Worm (Caenorhabditis elegans) whole organism, L1 larva: ENCODE measurements around the gene osta-3.
A peak's percentile ranks its signal among the peaks of the same experiment; 100 is the strongest.

Experiments used
- aha-1 ChIP-seq: fragments of 150-350 bp; optimal IDR thresholded peaks from 2 replicates; lab custom pipeline; 2014; ENCODE audit warnings: missing biosample characterization, missing genetic modification characterization
- blmp-1 ChIP-seq: fragments of 150-350 bp; optimal IDR thresholded peaks from 2 replicates; lab custom pipeline; 2014; ENCODE audit warnings: missing biosample characterization, missing genetic modification characterization
- ceh-63 ChIP-seq: fragments of 200-800 bp; sonication (Bioruptor generic); optimal IDR thresholded peaks from 2 replicates; lab custom pipeline; 2018; ENCODE audit warnings: mild to moderate bottlenecking, missing genetic modification characterization, missing compliant biosample characterization
- ceh-8 ChIP-seq: fragments of 200-800 bp; sonication (Bioruptor generic); optimal IDR thresholded peaks from 2 replicates; lab custom pipeline; 2018; ENCODE audit warnings: mild to moderate bottlenecking, missing genetic modification characterization, moderate library complexity, missing compliant biosample characterization
- ceh-82 ChIP-seq, 3 experiments: fragments of 150-350 bp in 1 of 3; sonication (generic microtip) in 2 of 3; optimal IDR thresholded peaks; 2 replicates each; lab custom pipeline; 2014 to 2017; ENCODE audit warnings: missing biosample characterization in 3 of 3, missing genetic modification characterization in 3 of 3
- ceh-90 ChIP-seq: sonication (generic microtip); optimal IDR thresholded peaks from 2 replicates; lab custom pipeline; 2016; ENCODE audit warnings: missing genetic modification characterization, missing compliant biosample characterization
- ces-1 ChIP-seq: fragments of 150-350 bp; optimal IDR thresholded peaks from 2 replicates; lab custom pipeline; 2014; ENCODE audit warnings: missing biosample characterization, missing genetic modification reagents, missing genetic modification characterization
- dpl-1 ChIP-seq, 3 experiments: fragments of 150-350 bp in 2 of 3; sonication (generic microtip) in 1 of 3; optimal IDR thresholded peaks; 2 replicates each; lab custom pipeline; 2014 to 2017; ENCODE audit warnings: missing biosample characterization in 3 of 3, missing genetic modification characterization in 3 of 3, missing genetic modification reagents in 3 of 3
- efl-1 ChIP-seq, 4 experiments: fragments of 150-350 bp; optimal IDR thresholded peaks in 3 of 4; peaks in 1 of 4; 1 replicate in 1 of 4; 2 replicates in 3 of 4; lab custom pipeline; 2014; ENCODE audit warnings: missing biosample characterization in 2 of 4, missing genetic modification characterization in 2 of 4, missing genetic modification reagents in 2 of 4
- efl-3 ChIP-seq: fragments of 200-800 bp; sonication (Bioruptor generic); optimal IDR thresholded peaks from 2 replicates; lab custom pipeline; 2018; ENCODE audit warnings: mild to moderate bottlenecking, missing genetic modification characterization, missing compliant biosample characterization
- egl-13 ChIP-seq: sonication (generic microtip); optimal IDR thresholded peaks from 2 replicates; lab custom pipeline; 2016; ENCODE audit warnings: missing genotype, missing genetic modification reagents, missing genetic modification characterization, missing compliant biosample characterization
- fkh-10 ChIP-seq: sonication (generic microtip); optimal IDR thresholded peaks from 2 replicates; lab custom pipeline; 2017; ENCODE audit warnings: missing biosample characterization, missing genetic modification reagents, missing genetic modification characterization
- fkh-4 ChIP-seq: sonication (generic microtip); optimal IDR thresholded peaks from 2 replicates; lab custom pipeline; 2016; ENCODE audit warnings: missing compliant biosample characterization, missing genetic modification characterization, borderline replicate concordance
- fkh-8 ChIP-seq: sonication (generic microtip); optimal IDR thresholded peaks from 2 replicates; lab custom pipeline; 2016; ENCODE audit warnings: mild to moderate bottlenecking, missing genetic modification characterization, missing compliant biosample characterization
- jun-1 ChIP-seq: fragments of 150-350 bp; optimal IDR thresholded peaks from 2 replicates; lab custom pipeline; 2014; ENCODE audit warnings: missing biosample characterization, missing genetic modification reagents, missing genetic modification characterization
- lin-14 ChIP-seq: fragments of 200-800 bp; sonication (Bioruptor generic); optimal IDR thresholded peaks from 2 replicates; lab custom pipeline; 2018; ENCODE audit warnings: mild to moderate bottlenecking, missing genetic modification characterization, moderate library complexity, missing compliant biosample characterization
- lin-15B ChIP-seq: fragments of 150-350 bp; sonication (generic microtip); optimal IDR thresholded peaks from 3 replicates; lab custom pipeline; 2014; ENCODE audit warnings: missing biosample characterization, missing genetic modification characterization
- lin-35 ChIP-seq, 2 experiments: fragments of 150-350 bp; optimal IDR thresholded peaks; 2 replicates each; lab custom pipeline; 2014; ENCODE audit warnings: missing biosample characterization in 2 of 2, missing genetic modification characterization in 2 of 2, missing genetic modification reagents in 2 of 2
- lsy-2 ChIP-seq, 2 experiments: fragments of 150-350 bp; optimal IDR thresholded peaks; 2 replicates each; lab custom pipeline; 2014; ENCODE audit warnings: missing biosample characterization in 2 of 2, missing genetic modification characterization in 2 of 2
- mdl-1 ChIP-seq, 2 experiments: fragments of 150-350 bp; optimal IDR thresholded peaks; 2 replicates each; lab custom pipeline; 2014 to 2017; ENCODE audit warnings: missing biosample characterization in 2 of 2, missing genetic modification characterization in 2 of 2, inconsistent platforms in 1 of 2
- mef-2 ChIP-seq: fragments of 150-350 bp; optimal IDR thresholded peaks from 2 replicates; lab custom pipeline; 2014; ENCODE audit warnings: missing biosample characterization, missing genetic modification characterization
- mep-1 ChIP-seq: fragments of 150-350 bp; optimal IDR thresholded peaks from 2 replicates; lab custom pipeline; 2014; ENCODE audit warnings: missing biosample characterization, missing genetic modification characterization
- nhr-12 ChIP-seq: sonication (generic microtip); optimal IDR thresholded peaks from 2 replicates; lab custom pipeline; 2017; ENCODE audit warnings: missing biosample characterization, missing genetic modification characterization
- nhr-19 ChIP-seq: fragments of 200-800 bp; sonication (Bioruptor generic); conservative IDR thresholded peaks from 2 replicates; pipeline ENCODE4 v1.3.6; 2022; ENCODE audit warnings: missing genetic modification characterization, missing compliant biosample characterization
- nhr-20 ChIP-seq: sonication (generic microtip); optimal IDR thresholded peaks from 2 replicates; lab custom pipeline; 2016; ENCODE audit warnings: mild to moderate bottlenecking, missing genetic modification characterization, missing compliant biosample characterization
- nhr-237 ChIP-seq: fragments of 150-350 bp; optimal IDR thresholded peaks from 2 replicates; lab custom pipeline; 2014; ENCODE audit warnings: missing biosample characterization, missing genetic modification characterization
- nhr-28 ChIP-seq: fragments of 150-350 bp; optimal IDR thresholded peaks from 2 replicates; lab custom pipeline; 2014; ENCODE audit warnings: missing biosample characterization, missing genetic modification characterization
- nhr-71 ChIP-seq: sonication (generic microtip); optimal IDR thresholded peaks from 2 replicates; lab custom pipeline; 2016; ENCODE audit warnings: mild to moderate bottlenecking, missing genetic modification characterization, moderate library complexity, missing compliant biosample characterization
- nhr-77 ChIP-seq: fragments of 150-350 bp; optimal IDR thresholded peaks from 2 replicates; lab custom pipeline; 2014; ENCODE audit warnings: missing biosample characterization, missing genetic modification characterization
- nhr-85 ChIP-seq: sonication (generic microtip); peaks from one replicate; lab custom pipeline; 2016; ENCODE audit warnings: missing genetic modification characterization, inconsistent platforms, missing compliant biosample characterization
- nhr-90 ChIP-seq: sonication (generic microtip); optimal IDR thresholded peaks from 2 replicates; lab custom pipeline; 2016; ENCODE audit warnings: mild to moderate bottlenecking, missing genetic modification characterization, missing compliant biosample characterization; ENCODE audit not compliant: poor library complexity
- pag-3 ChIP-seq: sonication (generic microtip); optimal IDR thresholded peaks from 2 replicates; lab custom pipeline; 2017; ENCODE audit warnings: missing genetic modification characterization, mild to moderate bottlenecking, missing compliant biosample characterization, antibody characterized with exemption, borderline replicate concordance; ENCODE audit not compliant: insufficient read depth
- pax-3 ChIP-seq: fragments of 200-800 bp; sonication (Bioruptor generic); optimal IDR thresholded peaks from 2 replicates; lab custom pipeline; 2018; ENCODE audit warnings: mild to moderate bottlenecking, missing genetic modification characterization, moderate library complexity, missing compliant biosample characterization
- pqm-1 ChIP-seq: sonication (generic microtip); optimal IDR thresholded peaks from 3 replicates; lab custom pipeline; 2017; ENCODE audit warnings: missing biosample characterization, missing genetic modification characterization
- rnt-1 ChIP-seq: sonication (generic microtip); optimal IDR thresholded peaks from 2 replicates; lab custom pipeline; 2016; ENCODE audit warnings: mild to moderate bottlenecking, missing genetic modification characterization, moderate library complexity, missing compliant biosample characterization
- snu-23 ChIP-seq: sonication (generic microtip); optimal IDR thresholded peaks from 2 replicates; lab custom pipeline; 2016; ENCODE audit warnings: missing genetic modification characterization, missing compliant biosample characterization
- sox-4 ChIP-seq: sonication (generic microtip); optimal IDR thresholded peaks from 2 replicates; lab custom pipeline; 2016; ENCODE audit warnings: missing genetic modification characterization, missing compliant biosample characterization
- sptf-1 ChIP-seq: fragments of 150-350 bp; optimal IDR thresholded peaks from 2 replicates; lab custom pipeline; 2014; ENCODE audit warnings: missing biosample characterization, missing genetic modification characterization
- swsn-7 ChIP-seq: sonication (generic microtip); optimal IDR thresholded peaks from 2 replicates; lab custom pipeline; 2016; ENCODE audit warnings: missing genetic modification characterization, missing compliant biosample characterization
- tbx-2 ChIP-seq: sonication (generic microtip); optimal IDR thresholded peaks from 2 replicates; lab custom pipeline; 2016; ENCODE audit warnings: missing genetic modification characterization, missing compliant biosample characterization
- unc-130 ChIP-seq: fragments of 150-350 bp; optimal IDR thresholded peaks from 2 replicates; lab custom pipeline; 2017; ENCODE audit warnings: missing biosample characterization, missing genetic modification characterization, inconsistent platforms
- unc-30 ChIP-seq: sonication (generic microtip); optimal IDR thresholded peaks from 2 replicates; lab custom pipeline; 2017; ENCODE audit warnings: missing biosample characterization, missing genetic modification characterization
- unc-86 ChIP-seq: sonication (generic microtip); optimal IDR thresholded peaks from 2 replicates; lab custom pipeline; 2016; ENCODE audit warnings: missing genetic modification characterization, missing compliant biosample characterization
- vab-15 ChIP-seq: sonication (generic microtip); optimal IDR thresholded peaks from 2 replicates; lab custom pipeline; 2017; ENCODE audit warnings: missing genotype, mild to moderate bottlenecking, missing genetic modification characterization, missing compliant biosample characterization
- xbp-1 ChIP-seq: sonication (generic microtip); optimal IDR thresholded peaks from 2 replicates; lab custom pipeline; 2016; ENCODE audit warnings: missing genetic modification characterization, missing compliant biosample characterization
- zip-4 ChIP-seq: fragments of 200-800 bp; sonication (Bioruptor generic); optimal IDR thresholded peaks from 2 replicates; lab custom pipeline; 2018; ENCODE audit warnings: mild to moderate bottlenecking, missing genetic modification characterization, moderate library complexity, missing compliant biosample characterization
- ztf-11 ChIP-seq, 2 experiments: sonication (generic microtip); optimal IDR thresholded peaks; 2 replicates each; lab custom pipeline; 2016 to 2017; ENCODE audit warnings: missing genetic modification characterization in 2 of 2, missing biosample characterization in 1 of 2, missing compliant biosample characterization in 1 of 2

The osta-3 gene

ce11 chrII:14805686-14806085, 6.6 kb upstream of the osta-3 start, which contains the start of gene srt-11:
TSS of gene srt-11 (plus strand) at chrII:14805986.
- no peak for TF ChIP-seq efl-1 (optimal IDR thresholded peaks at IDR 0.05; lab: Kevin White, UChicago)
- TF ChIP-seq efl-1 (GFP tag; optimal IDR thresholded peaks at IDR 0.05 in 1 of 2; lab: Kevin White, UChicago) = peak in 1 of 2 experiments; percentile 51
- TF ChIP-seq nhr-12 = no peak
- TF ChIP-seq nhr-237 = no peak
- peak; percentile 3 for TF ChIP-seq ceh-8 (GFP tag; lab: Kevin White, UChicago)
- no peak for TF ChIP-seq lin-15B (tag; lab: Kevin White, UChicago)
- no peak for TF ChIP-seq sox-4 (tag; lab: Kevin White, UChicago)
- no peak for TF ChIP-seq dpl-1 (GFP tag; optimal IDR thresholded peaks at IDR 0.05; lab: Kevin White, UChicago)
- no peak for TF ChIP-seq pqm-1 (tag; lab: Kevin White, UChicago)
- TF ChIP-seq aha-1 (tag; lab: Kevin White, UChicago) = no peak
- TF ChIP-seq nhr-20 (tag; lab: Kevin White, UChicago) = no peak
- TF ChIP-seq snu-23 (GFP tag; lab: Kevin White, UChicago) = no peak
- TF ChIP-seq nhr-77 = no peak
- TF ChIP-seq, all 84 proteins: peak for 2

- TF ChIP-seq nhr-19 (GFP tag; lab: Robert Waterston, UW) (no peak), xbp-1 (no peak), egl-13 (tag; lab: Kevin White, UChicago) (no peak), ceh-63 (GFP tag; lab: Kevin White, UChicago) (no peak), tbx-2 (no peak), rnt-1 (tag; lab: Kevin White, UChicago) (no peak), nhr-90 (tag; lab: Kevin White, UChicago) (no peak), ceh-90 (tag; lab: Kevin White, UChicago) (no peak), nhr-77 (no peak), nhr-28 (tag; lab: Kevin White, UChicago) (no peak), ztf-11 (tag; optimal IDR thresholded peaks at IDR 0.05; lab: Kevin White, UChicago) (no peak), nhr-85 (tag; lab: Kevin White, UChicago) (no peak), efl-3 (GFP tag; lab: Kevin White, UChicago) (no peak)
These were observed 3.6 kb upstream of the osta-3 start, which contains the start of gene W01D2.6 for ce11 chrII:14808686-14809085. TSS of gene W01D2.6 (plus strand) at chrII:14808986.

- TF ChIP-seq mep-1 (tag; lab: Kevin White, UChicago) = no peak
- no peak for TF ChIP-seq unc-130
- TF ChIP-seq jun-1 (tag; lab: Kevin White, UChicago) = no peak
- peak in 1 of 2 experiments; percentile 36 for TF ChIP-seq lsy-2 (tag; optimal IDR thresholded peaks at IDR 0.05; lab: Kevin White, UChicago)
- TF ChIP-seq fkh-10 = peak; percentile 58
- TF ChIP-seq unc-30 (tag; lab: Kevin White, UChicago) = no peak
- TF ChIP-seq mef-2 (tag; lab: Kevin White, UChicago) = no peak
- peak; percentile 7 for TF ChIP-seq unc-86 (tag; lab: Kevin White, UChicago)
- TF ChIP-seq pax-3 = no peak
- no peak for TF ChIP-seq fkh-4 (tag; lab: Kevin White, UChicago)
- no peak for TF ChIP-seq pag-3 (tag; lab: Kevin White, UChicago)
- peak; percentile 27 for TF ChIP-seq fkh-8 (tag; lab: Kevin White, UChicago)
- no peak for TF ChIP-seq sptf-1
- TF ChIP-seq xbp-1 = no peak
- peak; percentile 33 for TF ChIP-seq nhr-71 (tag; lab: Kevin White, UChicago)
- peak; percentile 42 to 45 for TF ChIP-seq efl-1 (optimal IDR thresholded peaks at IDR 0.05; lab: Kevin White, UChicago)
- TF ChIP-seq efl-1 (GFP tag; optimal IDR thresholded peaks at IDR 0.05 in 1 of 2; lab: Kevin White, UChicago) = peak; percentile 27 to 35
- TF ChIP-seq nhr-19 (GFP tag; lab: Robert Waterston, UW) = no peak
- peak; percentile 81 for TF ChIP-seq lin-14 (GFP tag; lab: Kevin White, UChicago)
- peak in 1 of 3 experiments; percentile 62 for TF ChIP-seq dpl-1 (GFP tag; optimal IDR thresholded peaks at IDR 0.05; lab: Kevin White, UChicago)
- TF ChIP-seq lin-35 (GFP tag; optimal IDR thresholded peaks at IDR 0.05; lab: Kevin White, UChicago) = no peak
- peak; percentile 71 for TF ChIP-seq nhr-77
- TF ChIP-seq tbx-2 = peak; percentile 9
- TF ChIP-seq efl-3 (GFP tag; lab: Kevin White, UChicago) = no peak
- peak in 1 of 3 experiments; percentile 43 for TF ChIP-seq ceh-82 (tag; optimal IDR thresholded peaks at IDR 0.05; lab: Kevin White, UChicago)
- no peak for TF ChIP-seq ces-1 (GFP tag; lab: Kevin White, UChicago)
- TF ChIP-seq zip-4 = no peak
- TF ChIP-seq nhr-20 (tag; lab: Kevin White, UChicago) = no peak
- TF ChIP-seq nhr-12 = no peak
- TF ChIP-seq vab-15 = no peak
- TF ChIP-seq egl-13 (tag; lab: Kevin White, UChicago) = peak; percentile 61
- TF ChIP-seq swsn-7 (tag; lab: Kevin White, UChicago) = peak; percentile 38
- peak in 1 of 2 experiments; percentile 42 for TF ChIP-seq mdl-1 (tag; optimal IDR thresholded peaks at IDR 0.05; lab: Kevin White, UChicago)
- no peak for TF ChIP-seq blmp-1 (tag; lab: Kevin White, UChicago)
These were observed 1.7 kb upstream of the osta-3 start for ce11 chrII:14810609-14811008.
